Fruit fly (Drosophila melanogaster) whole organism, embryonic: ENCODE results near the gene CG13601.
A peak's percentile ranks its signal among the peaks of the same experiment; 100 is the strongest.

Experiments
- BtbVII ChIP-seq: fragments of 200-800 bp; sonication (Bioruptor generic); optimal IDR thresholded peaks from 3 replicates; lab custom pipeline; 2017; ENCODE audit warnings: missing biosample characterization, mild to moderate bottlenecking, missing genetic modification characterization
- CG10209 ChIP-seq: fragments of 200-800 bp; sonication (Bioruptor generic); optimal IDR thresholded peaks from 3 replicates; lab custom pipeline; 2017; ENCODE audit warnings: missing biosample characterization, mild to moderate bottlenecking, missing genetic modification characterization, missing genetic modification reagents
- CG1024 ChIP-seq: fragments of 200-800 bp; sonication (Bioruptor generic); IDR thresholded peaks from 2 replicates; pipeline ENCODE4 v1.3.6; 2022; ENCODE audit warnings: missing biosample characterization, missing genetic modification characterization
- CG10321 ChIP-seq: fragments of 200-800 bp; sonication (Bioruptor generic); IDR thresholded peaks from 2 replicates; pipeline ENCODE4 v1.3.6; 2022; ENCODE audit warnings: missing biosample characterization, missing genetic modification characterization
- CG11695 ChIP-seq: fragments of 200-800 bp; sonication (Bioruptor generic); IDR thresholded peaks from 3 replicates; pipeline ENCODE4 v1.3.6; 2022; ENCODE audit warnings: missing biosample characterization, missing genetic modification characterization
- CG11696 ChIP-seq: fragments of 200-800 bp; sonication (Bioruptor generic); IDR thresholded peaks from 2 replicates; pipeline ENCODE4 v1.3.6; 2022; ENCODE audit warnings: missing biosample characterization, missing genetic modification characterization
- CG12236 ChIP-seq: fragments of 200-800 bp; sonication (Bioruptor generic); optimal IDR thresholded peaks from 2 replicates; lab custom pipeline; 2016; ENCODE audit warnings: missing biosample characterization, missing genetic modification characterization
- CG13424 ChIP-seq: fragments of 200-800 bp; sonication (Bioruptor generic); optimal IDR thresholded peaks from 2 replicates; lab custom pipeline; 2019; ENCODE audit warnings: missing biosample characterization, mild to moderate bottlenecking, missing genetic modification characterization, moderate library complexity
- CG14965 ChIP-seq: fragments of 200-800 bp; sonication (Bioruptor generic); optimal IDR thresholded peaks from 2 replicates; lab custom pipeline; 2016; ENCODE audit warnings: missing biosample characterization, missing genetic modification characterization, borderline replicate concordance
- CG15011 ChIP-seq: fragments of 200-800 bp; sonication (Bioruptor generic); optimal IDR thresholded peaks from 3 replicates; lab custom pipeline; 2018; ENCODE audit warnings: missing biosample characterization, mild to moderate bottlenecking, missing genetic modification characterization
- CG16813 ChIP-seq: fragments of 200-800 bp; sonication (Bioruptor generic); IDR thresholded peaks from 3 replicates; pipeline ENCODE4 v1.3.6; 2022; ENCODE audit warnings: missing biosample characterization, missing genetic modification characterization; ENCODE audit not compliant: partially characterized antibody
- CG16815 ChIP-seq: fragments of 200-800 bp; sonication (Bioruptor generic); optimal IDR thresholded peaks from 3 replicates; lab custom pipeline; 2017; ENCODE audit warnings: missing biosample characterization, mild to moderate bottlenecking, missing genetic modification characterization
- CG17568 ChIP-seq: fragments of 200-800 bp; sonication (Bioruptor generic); optimal IDR thresholded peaks from 2 replicates; lab custom pipeline; 2018; ENCODE audit warnings: missing biosample characterization, mild to moderate bottlenecking, missing genetic modification characterization, moderate library complexity
- CG2712 ChIP-seq: fragments of 200-800 bp; optimal IDR thresholded peaks from 3 replicates; lab custom pipeline; 2019; ENCODE audit warnings: missing biosample characterization, mild to moderate bottlenecking, missing genetic modification characterization, moderate library complexity
- CG33213 ChIP-seq: fragments of 200-800 bp; sonication (Bioruptor generic); optimal IDR thresholded peaks from 3 replicates; lab custom pipeline; 2016; ENCODE audit warnings: missing biosample characterization, missing genetic modification characterization
- CG4360 ChIP-seq: fragments of 200-800 bp; sonication (Bioruptor generic); IDR thresholded peaks from 2 replicates; pipeline ENCODE4 v1.3.6; 2022; ENCODE audit warnings: missing biosample characterization, missing genetic modification characterization
- CG5245 ChIP-seq: fragments of 200-800 bp; sonication (Bioruptor generic); optimal IDR thresholded peaks from 3 replicates; lab custom pipeline; 2016; ENCODE audit warnings: missing biosample characterization, missing genetic modification characterization
- CG7357 ChIP-seq: fragments of 200-800 bp; sonication (Bioruptor generic); IDR thresholded peaks from 3 replicates; pipeline ENCODE4 v1.3.6; 2022; ENCODE audit warnings: missing biosample characterization, missing genetic modification characterization
- CG7745 ChIP-seq: fragments of 200-800 bp; sonication (Bioruptor generic); optimal IDR thresholded peaks from 2 replicates; lab custom pipeline; 2018; ENCODE audit warnings: missing biosample characterization, mild to moderate bottlenecking, missing genetic modification characterization, moderate library complexity
- CG8281 ChIP-seq: fragments of 200-800 bp; sonication (Bioruptor generic); optimal IDR thresholded peaks from 2 replicates; lab custom pipeline; 2018; ENCODE audit warnings: missing biosample characterization, mild to moderate bottlenecking, missing genetic modification characterization, moderate library complexity
- CG9876 ChIP-seq: fragments of 200-800 bp; sonication (Bioruptor generic); optimal IDR thresholded peaks from 2 replicates; lab custom pipeline; 2016; ENCODE audit warnings: missing biosample characterization, missing genetic modification characterization
- CG9932 ChIP-seq: fragments of 200-800 bp; sonication (Bioruptor generic); IDR thresholded peaks from 2 replicates; pipeline ENCODE4 v1.3.6; 2022; ENCODE audit warnings: missing biosample characterization, missing genetic modification characterization
- Chrac-16 ChIP-seq: fragments of 200-800 bp; sonication (Bioruptor generic); optimal IDR thresholded peaks from 3 replicates; lab custom pipeline; 2016; ENCODE audit warnings: missing biosample characterization, missing genetic modification characterization
- CoRest ChIP-seq: fragments of 200-800 bp; sonication (Bioruptor generic); optimal IDR thresholded peaks from 3 replicates; lab custom pipeline; 2018; ENCODE audit warnings: missing biosample characterization, mild to moderate bottlenecking, missing genetic modification characterization, moderate library complexity
- Dll ChIP-seq: fragments of 200-800 bp; sonication (Bioruptor generic); IDR thresholded peaks from 4 replicates; pipeline ENCODE4 v1.3.6; 2022; ENCODE audit warnings: missing biosample characterization, missing genetic modification characterization; ENCODE audit not compliant: partially characterized antibody
- Fer3 ChIP-seq: fragments of 200-800 bp; sonication (Bioruptor generic); optimal IDR thresholded peaks from 2 replicates; lab custom pipeline; 2018; ENCODE audit warnings: missing biosample characterization, mild to moderate bottlenecking, missing genetic modification characterization, moderate library complexity
- Gug ChIP-seq: fragments of 200-800 bp; sonication (Bioruptor generic); IDR thresholded peaks from 4 replicates; pipeline ENCODE4 v1.3.6; 2022; ENCODE audit warnings: missing biosample characterization, missing genetic modification characterization
- HHEX ChIP-seq: fragments of 200-800 bp; sonication (Bioruptor generic); optimal IDR thresholded peaks from 3 replicates; lab custom pipeline; 2017; ENCODE audit warnings: missing biosample characterization, mild to moderate bottlenecking, missing genetic modification characterization, missing genetic modification reagents
- Hand ChIP-seq: fragments of 200-800 bp; sonication (Bioruptor generic); optimal IDR thresholded peaks from 2 replicates; lab custom pipeline; 2017; ENCODE audit warnings: mild to moderate bottlenecking, missing biosample characterization, missing genetic modification reagents, missing genetic modification characterization
- Hr51 ChIP-seq, 2 experiments: fragments of 200-800 bp; sonication (Bioruptor generic); optimal IDR thresholded peaks; 2 replicates in 1 of 2; 3 replicates in 1 of 2; lab custom pipeline; 2016 to 2018; ENCODE audit warnings: missing biosample characterization in 2 of 2, missing genetic modification characterization in 2 of 2, mild to moderate bottlenecking in 1 of 2, moderate library complexity in 1 of 2
- Hsf ChIP-seq: fragments of 200-800 bp; sonication (Bioruptor generic); optimal IDR thresholded peaks from 3 replicates; lab custom pipeline; 2016; ENCODE audit warnings: missing biosample characterization, missing genetic modification characterization
- Oli ChIP-seq: fragments of 200-800 bp; sonication (Bioruptor generic); optimal IDR thresholded peaks from 2 replicates; lab custom pipeline; 2018; ENCODE audit warnings: missing biosample characterization, mild to moderate bottlenecking, missing genetic modification characterization, moderate library complexity
- Xbp1 ChIP-seq: fragments of 200-800 bp; sonication (Bioruptor generic); optimal IDR thresholded peaks from 3 replicates; lab custom pipeline; 2016; ENCODE audit warnings: missing biosample characterization, mild to moderate bottlenecking, missing genetic modification characterization
- ac ChIP-seq: fragments of 200-800 bp; sonication (Bioruptor generic); optimal IDR thresholded peaks from 3 replicates; lab custom pipeline; 2017; ENCODE audit warnings: missing biosample characterization, mild to moderate bottlenecking, missing genetic modification characterization
- bab2 ChIP-seq: fragments of 200-800 bp; sonication (Bioruptor generic); optimal IDR thresholded peaks from 2 replicates; lab custom pipeline; 2016; ENCODE audit warnings: missing biosample characterization, missing genetic modification characterization
- dati ChIP-seq: fragments of 200-800 bp; sonication (Bioruptor generic); IDR thresholded peaks from 2 replicates; pipeline ENCODE4 v1.3.6; 2022; ENCODE audit warnings: missing biosample characterization, missing genetic modification characterization
- dm ChIP-seq: fragments of 200-800 bp; sonication (Bioruptor generic); optimal IDR thresholded peaks from 3 replicates; lab custom pipeline; 2016; ENCODE audit warnings: missing biosample characterization, missing genetic modification characterization
- esg ChIP-seq: fragments of 200-800 bp; sonication (Bioruptor generic); conservative IDR thresholded peaks from 2 replicates; pipeline ENCODE4 v1.3.6; 2022; ENCODE audit warnings: missing biosample characterization, missing genetic modification characterization
- eve ChIP-seq, 2 experiments: fragments of >200 bp; optimal IDR thresholded peaks; 2 replicates each; lab custom pipeline; 2017; ENCODE audit warnings: missing biosample characterization in 2 of 2, missing genetic modification characterization in 2 of 2
- ewg ChIP-seq: fragments of 200-800 bp; sonication (Bioruptor generic); optimal IDR thresholded peaks from 3 replicates; lab custom pipeline; 2017; ENCODE audit warnings: mild to moderate bottlenecking, missing biosample characterization, missing genetic modification reagents, missing genetic modification characterization
- eyg ChIP-seq: fragments of 200-800 bp; sonication (Bioruptor generic); optimal IDR thresholded peaks from 3 replicates; lab custom pipeline; 2016; ENCODE audit warnings: missing biosample characterization, missing genetic modification characterization
- ind ChIP-seq: fragments of 200-800 bp; sonication (Bioruptor generic); optimal IDR thresholded peaks from 3 replicates; lab custom pipeline; 2016; ENCODE audit warnings: missing biosample characterization, missing genetic modification characterization
- seq ChIP-seq: fragments of 200-800 bp; sonication (Bioruptor generic); IDR thresholded peaks from 2 replicates; pipeline ENCODE4 v1.3.6; 2022; ENCODE audit warnings: missing biosample characterization, missing genetic modification characterization
- ssp ChIP-seq: fragments of 200-800 bp; sonication (Bioruptor generic); IDR thresholded peaks from 2 replicates; pipeline ENCODE4 v1.3.6; 2022; ENCODE audit warnings: missing biosample characterization, missing genetic modification characterization
- tap ChIP-seq: fragments of 200-800 bp; optimal IDR thresholded peaks from 3 replicates; lab custom pipeline; 2019; ENCODE audit warnings: missing biosample characterization, mild to moderate bottlenecking, missing genetic modification characterization, moderate library complexity
- tin ChIP-seq: fragments of 200-800 bp; sonication (Bioruptor generic); optimal IDR thresholded peaks from 3 replicates; lab custom pipeline; 2016; ENCODE audit warnings: missing biosample characterization, missing genetic modification characterization
- toy ChIP-seq: fragments of 200-800 bp; sonication (Bioruptor generic); IDR thresholded peaks from 2 replicates; pipeline ENCODE4 v1.3.6; 2022; ENCODE audit warnings: missing biosample characterization, missing genetic modification characterization
- trem ChIP-seq: fragments of 200-800 bp; optimal IDR thresholded peaks from 3 replicates; lab custom pipeline; 2019; ENCODE audit warnings: missing biosample characterization, mild to moderate bottlenecking, missing genetic modification characterization, moderate library complexity
- tup ChIP-seq: fragments of 200-800 bp; sonication (Bioruptor generic); optimal IDR thresholded peaks from 2 replicates; lab custom pipeline; 2016; ENCODE audit warnings: missing biosample characterization, mild to moderate bottlenecking, missing genetic modification characterization, moderate library complexity
- unc-4 ChIP-seq: fragments of 200-800 bp; sonication (Bioruptor generic); IDR thresholded peaks from 2 replicates; pipeline ENCODE4 v1.3.6; 2022; ENCODE audit warnings: missing biosample characterization, missing genetic modification characterization; ENCODE audit not compliant: partially characterized antibody
- yki ChIP-seq: fragments of >200 bp; optimal IDR thresholded peaks from 3 replicates; lab custom pipeline; 2018

CG13601 gene

dm6 chr3R:23887096-23887421 lies 40.4 kb downstream of the CG13601 start (continued):
- TF ChIP-seq CG1024 (GFP tag; lab: Robert Waterston, UW) (peak; percentile 92), dati (GFP tag; lab: Robert Waterston, UW) (peak; percentile 63), CG13424 (tag; lab: Kevin White, UChicago) (peak; percentile 95), dm (GFP tag; lab: Kevin White, UChicago) (peak; percentile 17), CG7745 (peak; percentile 94), CG16815 (GFP tag; lab: Kevin White, UChicago) (peak; percentile 94), CG12236 (GFP tag; lab: Kevin White, UChicago) (peak; percentile 11), ind (GFP tag; lab: Kevin White, UChicago) (peak; percentile 82), tup (GFP tag; lab: Kevin White, UChicago) (peak; percentile 69), yki (no peak), Dll (GFP tag; lab: Robert Waterston, UW) (no peak), CG10321 (GFP tag; lab: Robert Waterston, UW) (peak; percentile 46; the same call in 1 of the 2 replicates), tap (tag; lab: Kevin White, UChicago) (peak; percentile 95), Hr51 (GFP tag; optimal IDR thresholded peaks at IDR 0.05; lab: Kevin White, UChicago) (peak; percentile 61 to 88), ssp (GFP tag; lab: Robert Waterston, UW) (peak; percentile 89), CG33213 (GFP tag; lab: Kevin White, UChicago) (no peak), eyg (GFP tag; lab: Kevin White, UChicago) (no peak), BtbVII (peak; percentile 71), CG16813 (no peak), CG7357 (GFP tag; lab: Robert Waterston, UW) (peak; percentile 83), CG11695 (GFP tag; lab: Robert Waterston, UW) (peak; percentile 92), CG5245 (peak; percentile 88), eve (GFP tag; optimal IDR thresholded peaks at IDR 0.05; lab: Kevin White, UChicago) (peak in 1 of 2 experiments; percentile 95), Chrac-16 (GFP tag; lab: Kevin White, UChicago) (peak; percentile 92), CG15011 (GFP tag; lab: Kevin White, UChicago) (peak; percentile 77), toy (peak; percentile 76), bab2 (GFP tag; lab: Kevin White, UChicago) (peak; percentile 52), HHEX (peak; percentile 81), CG10209 (GFP tag; lab: Kevin White, UChicago) (peak; percentile 90), seq (GFP tag; lab: Robert Waterston, UW) (peak; percentile 86), Oli (peak; percentile 93), CG9876 (no peak), CG8281 (tag; lab: Kevin White, UChicago) (peak; percentile 82), Hsf (GFP tag; lab: Kevin White, UChicago) (peak; percentile 75), ac (peak; percentile 84), Xbp1 (GFP tag; lab: Kevin White, UChicago) (peak; percentile 92), CG2712 (tag; lab: Kevin White, UChicago) (peak; percentile 98), Fer3 (tag; lab: Kevin White, UChicago) (peak; percentile 88), CG11696 (GFP tag; lab: Robert Waterston, UW) (peak; percentile 80), Gug (GFP tag; lab: Robert Waterston, UW) (peak; percentile 89), CoRest (tag; lab: Kevin White, UChicago) (peak; percentile 95), ewg (GFP tag; lab: Kevin White, UChicago) (peak; percentile 85), CG4360 (no peak), tin (GFP tag; lab: Kevin White, UChicago) (peak; percentile 92), unc-4 (GFP tag; lab: Robert Waterston, UW) (no peak), CG9932 (GFP tag; lab: Robert Waterston, UW) (peak; percentile 68), CG14965 (GFP tag; lab: Kevin White, UChicago) (no peak), Hand (no peak), CG17568 (GFP tag; lab: Kevin White, UChicago) (peak; percentile 82), trem (tag; lab: Kevin White, UChicago) (peak; percentile 96), esg (GFP tag; lab: Robert Waterston, UW) (peak; percentile 88)
